Fruit fly (Drosophila melanogaster): ENCODE data around the gene CG11841.

Gene CG11841

DNA sequence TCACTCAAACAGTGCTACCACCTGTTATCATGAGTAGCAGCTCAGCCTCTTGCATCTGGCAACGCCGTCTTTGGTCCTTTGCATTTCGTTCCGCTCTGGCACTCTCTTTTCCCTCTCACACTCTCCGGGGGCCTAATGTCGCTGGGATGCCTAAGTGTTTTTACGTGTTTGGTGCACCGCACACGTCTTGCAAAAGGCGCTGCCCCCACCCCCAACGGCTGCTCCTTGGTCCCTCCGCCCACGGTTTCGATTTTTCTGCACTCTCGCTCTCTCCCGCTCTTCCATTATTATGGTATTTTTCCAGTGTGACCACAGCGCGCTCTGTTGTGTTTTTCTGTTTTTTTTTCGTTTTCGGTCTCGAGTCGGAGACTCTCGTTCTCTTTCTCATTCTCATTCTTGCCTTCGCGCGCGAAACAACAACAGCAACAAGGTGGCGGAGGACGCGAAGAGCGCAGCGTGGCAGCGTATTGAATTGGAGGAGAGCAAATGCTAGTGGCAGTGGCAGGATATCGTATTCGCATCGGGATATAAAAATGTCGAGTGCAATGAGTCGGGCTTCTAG is 37.2 kb downstream of the CG11841 start (continued):
- TF ChIP-seq psq (GFP tag; optimal IDR thresholded peaks at IDR 0.05) (peak; percentile 45), CG12744 (GFP tag; optimal IDR thresholded peaks at IDR 0.05) (peak; percentile 20), CG32532 (GFP tag; IDR thresholded peaks at IDR 0.05) (0 out of 2 replicates have a peak, but pooled peaks have one; percentile 12), CG15073 (GFP tag; optimal IDR thresholded peaks at IDR 0.05) (no peak), chn (GFP tag; optimal IDR thresholded peaks at IDR 0.05) (peak; percentile 13), CG18599 (GFP tag; optimal IDR thresholded peaks at IDR 0.05) (no peak), unc-4 (GFP tag; IDR thresholded peaks at IDR 0.05; ENCODE audit: partially characterized antibody) (peak; percentile 42; the same call in 1 of the 2 replicates), Awh (GFP tag; IDR thresholded peaks at IDR 0.05) (no peak), fu2 (GFP tag; optimal IDR thresholded peaks at IDR 0.05) (no peak), gsb-n (tag; optimal IDR thresholded peaks at IDR 0.05) (peak; percentile 21), CG12299 (tag; optimal IDR thresholded peaks at IDR 0.05) (no peak), Scr (GFP tag; IDR thresholded peaks at IDR 0.05; ENCODE audit: partially characterized antibody) (peak; percentile 24; the same call in 1 of the 2 replicates), insv (GFP tag; optimal IDR thresholded peaks at IDR 0.05) (peak in 1 of 2 experiments; percentile 10), lbe (GFP tag; optimal IDR thresholded peaks at IDR 0.05) (peak; percentile 37), CG7963 (GFP tag; IDR thresholded peaks at IDR 0.05; ENCODE audit: partially characterized antibody) (peak; percentile 45; the same call in 1 of the 3 replicates), sna (GFP tag; IDR thresholded peaks at IDR 0.05; ENCODE audit: partially characterized antibody) (0 out of 2 replicates have a peak, but pooled peaks have one; percentile 10), pros (GFP tag; optimal IDR thresholded peaks at IDR 0.05) (peak; percentile 63), gfzf (GFP tag; optimal IDR thresholded peaks at IDR 0.05) (peak; percentile 58), NfI (GFP tag; optimal IDR thresholded peaks at IDR 0.05) (no peak), sr (GFP tag; IDR thresholded peaks at IDR 0.05) (0 out of 3 replicates have a peak, but pooled peaks have one; percentile 15), CG2202 (tag; optimal IDR thresholded peaks at IDR 0.05) (no peak), MTF-1 (GFP tag; optimal IDR thresholded peaks at IDR 0.05; ENCODE audit: borderline replicate concordance) (peak; percentile 3), CG1832 (GFP tag; optimal IDR thresholded peaks at IDR 0.05) (peak; percentile 37), CG30403 (GFP tag; optimal IDR thresholded peaks at IDR 0.05) (no peak), onecut (GFP tag; IDR thresholded peaks at IDR 0.05) (peak; percentile 71), CHES-1-like (GFP tag; optimal IDR thresholded peaks at IDR 0.05) (peak; percentile 25), nom (GFP tag; optimal IDR thresholded peaks at IDR 0.05) (peak; percentile 76), dm (GFP tag; optimal IDR thresholded peaks at IDR 0.05) (peak; percentile 23), pb (GFP tag; optimal IDR thresholded peaks at IDR 0.05) (peak; percentile 6), CG34224 (GFP tag; IDR thresholded peaks at IDR 0.05; ENCODE audit: partially characterized antibody) (peak; percentile 39; the same call in 1 of the 3 replicates), sens (GFP tag) (peak; percentile 69), D (optimal IDR thresholded peaks at IDR 0.05) (no peak), D (GFP tag; optimal IDR thresholded peaks at IDR 0.05) (no peak), Deaf1 (tag; optimal IDR thresholded peaks at IDR 0.05) (peak; percentile 28), cg (GFP tag; optimal IDR thresholded peaks at IDR 0.05) (peak; percentile 3), CG9797 (GFP tag; optimal IDR thresholded peaks at IDR 0.05) (peak; percentile 59), Sox102F (GFP tag; optimal IDR thresholded peaks at IDR 0.05) (no peak), Gsc (GFP tag; IDR thresholded peaks at IDR 0.05) (no peak), stwl (tag; optimal IDR thresholded peaks at IDR 0.05) (peak; percentile 78), pfk (GFP tag; optimal IDR thresholded peaks at IDR 0.05) (peak; percentile 53), zf30C (GFP tag; optimal IDR thresholded peaks at IDR 0.05) (no peak), Bgb (GFP tag; IDR thresholded peaks at IDR 0.05; ENCODE audit: partially characterized antibody) (0 out of 2 replicates have a peak, but pooled peaks have one; percentile 21), Trl (optimal IDR thresholded peaks at IDR 0.05) (peak; percentile 49 to 86), Trl (GFP tag; optimal IDR thresholded peaks at IDR 0.05) (peak; percentile 10)
